Fruit fly (Drosophila melanogaster) whole organism, prepupa: ENCODE data around the gene CG32568.

Experiments used
- CG11902 ChIP-seq: fragments of 200-800 bp; sonication (Bioruptor generic); optimal IDR thresholded peaks from 3 replicates; lab custom pipeline; 2016; ENCODE audit warnings: missing biosample characterization, missing genetic modification characterization
- CG1621 ChIP-seq: fragments of 200-800 bp; sonication (Bioruptor generic); optimal IDR thresholded peaks from 3 replicates; lab custom pipeline; 2018; ENCODE audit warnings: missing biosample characterization, mild to moderate bottlenecking, missing genetic modification characterization
- CG8119 ChIP-seq: fragments of 200-800 bp; sonication (Bioruptor generic); IDR thresholded peaks from 3 replicates; pipeline ENCODE4 v1.3.6; 2022; ENCODE audit warnings: missing biosample characterization, missing genetic modification characterization
- Ets96B ChIP-seq: fragments of 200-800 bp; optimal IDR thresholded peaks from 2 replicates; lab custom pipeline; 2019; ENCODE audit warnings: missing biosample characterization, mild to moderate bottlenecking, missing genetic modification characterization, moderate library complexity
- Sox102F ChIP-seq: fragments of 200-800 bp; sonication (Bioruptor generic); optimal IDR thresholded peaks from 2 replicates; lab custom pipeline; 2016; ENCODE audit warnings: missing biosample characterization, mild to moderate bottlenecking, missing genetic modification characterization
- Sox14 ChIP-seq: fragments of 200-800 bp; sonication (Bioruptor generic); optimal IDR thresholded peaks from 3 replicates; lab custom pipeline; 2016; ENCODE audit warnings: missing biosample characterization, missing genetic modification characterization
- acj6 ChIP-seq: fragments of 200-800 bp; sonication (Bioruptor generic); optimal IDR thresholded peaks from 3 replicates; lab custom pipeline; 2016; ENCODE audit warnings: missing biosample characterization, missing genetic modification characterization
- cyc ChIP-seq: fragments of 200-800 bp; sonication (Bioruptor generic); optimal IDR thresholded peaks from 3 replicates; lab custom pipeline; 2016; ENCODE audit warnings: missing biosample characterization, missing genetic modification characterization
- esn ChIP-seq: fragments of 200-800 bp; sonication (Bioruptor generic); optimal IDR thresholded peaks from 2 replicates; lab custom pipeline; 2016; ENCODE audit warnings: missing biosample characterization, mild to moderate bottlenecking, missing genetic modification characterization, moderate library complexity
- spab ChIP-seq: fragments of 200-800 bp; sonication (Bioruptor generic); optimal IDR thresholded peaks from 2 replicates; lab custom pipeline; 2017; ENCODE audit warnings: missing biosample characterization, mild to moderate bottlenecking, missing genetic modification characterization, missing genetic modification reagents
- topi ChIP-seq: fragments of 200-800 bp; sonication (Bioruptor generic); optimal IDR thresholded peaks from 3 replicates; lab custom pipeline; 2016; ENCODE audit warnings: missing biosample characterization, missing genetic modification characterization
- vri ChIP-seq: fragments of 200-800 bp; sonication (Bioruptor generic); optimal IDR thresholded peaks from 3 replicates; lab custom pipeline; 2016; ENCODE audit warnings: missing biosample characterization, mild to moderate bottlenecking, missing genetic modification characterization

DNA sequence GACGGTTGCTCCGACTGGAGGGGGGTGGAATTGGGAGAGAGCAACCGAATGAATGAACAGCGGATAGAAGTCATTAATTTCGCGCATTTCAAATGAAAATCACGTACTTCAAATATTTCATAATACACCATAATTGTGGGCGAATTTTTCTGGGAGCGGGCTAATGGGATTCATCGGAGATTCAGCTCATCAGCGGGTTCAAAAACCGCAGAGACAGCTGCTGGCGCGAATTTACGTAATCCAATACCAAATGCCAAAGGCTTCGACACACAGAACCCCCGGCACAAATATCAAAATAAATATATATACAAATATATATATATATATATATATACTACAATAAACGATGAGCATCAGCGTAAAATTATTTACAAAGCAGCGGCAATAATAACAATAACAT is 24.1 kb upstream of the CG32568 start:
- no peak for TF ChIP-seq CG8119 (GFP tag; lab: Robert Waterston, UW)
- TF ChIP-seq Ets96B = no peak
- TF ChIP-seq esn (GFP tag; lab: Kevin White, UChicago) = no peak
- TF ChIP-seq topi (GFP tag; lab: Kevin White, UChicago) = no peak
- peak; percentile 53 for TF ChIP-seq vri (GFP tag; lab: Kevin White, UChicago)
- no peak for TF ChIP-seq cyc (GFP tag; lab: Kevin White, UChicago)
- TF ChIP-seq Sox102F (GFP tag; lab: Kevin White, UChicago) = no peak
- no peak for TF ChIP-seq spab (GFP tag; lab: Kevin White, UChicago)
- TF ChIP-seq acj6 (GFP tag; lab: Kevin White, UChicago) = no peak
- TF ChIP-seq Sox14 (GFP tag; lab: Kevin White, UChicago) = no peak
- TF ChIP-seq CG11902 (GFP tag; lab: Kevin White, UChicago) = no peak
- no peak for TF ChIP-seq CG1621 (tag; lab: Kevin White, UChicago)
